Fruit fly (Drosophila melanogaster) whole organism, prepupa: ENCODE results near the gene CG11085.

ENCODE experiments used
- CG10669 ChIP-seq: fragments of 200-800 bp; sonication (Bioruptor generic); optimal IDR thresholded peaks from 3 replicates; lab custom pipeline; 2018; ENCODE audit warnings: missing biosample characterization, mild to moderate bottlenecking, missing genetic modification characterization, moderate library complexity
- CG11294 ChIP-seq: fragments of 200-800 bp; sonication (Bioruptor generic); IDR thresholded peaks from 2 replicates; pipeline ENCODE4 v1.3.6; 2022; ENCODE audit warnings: missing biosample characterization, missing genetic modification characterization
- CG11762 ChIP-seq: fragments of 200-800 bp; sonication (Bioruptor generic); optimal IDR thresholded peaks from 3 replicates; lab custom pipeline; 2016; ENCODE audit warnings: missing biosample characterization, missing genetic modification characterization; ENCODE audit not compliant: insufficient read depth
- CG1621 ChIP-seq: fragments of 200-800 bp; sonication (Bioruptor generic); optimal IDR thresholded peaks from 3 replicates; lab custom pipeline; 2018; ENCODE audit warnings: missing biosample characterization, mild to moderate bottlenecking, missing genetic modification characterization
- CG16779 ChIP-seq: fragments of 200-800 bp; sonication (Bioruptor generic); optimal IDR thresholded peaks from 3 replicates; lab custom pipeline; 2017; ENCODE audit warnings: missing biosample characterization, mild to moderate bottlenecking, missing genetic modification characterization
- CG32006 ChIP-seq: fragments of 200-800 bp; sonication (Bioruptor generic); optimal IDR thresholded peaks from 3 replicates; lab custom pipeline; 2017; ENCODE audit warnings: missing biosample characterization, mild to moderate bottlenecking, missing genetic modification characterization
- CG34406 ChIP-seq: fragments of 200-800 bp; sonication (Bioruptor generic); optimal IDR thresholded peaks from 3 replicates; lab custom pipeline; 2016; ENCODE audit warnings: missing biosample characterization, missing genetic modification characterization
- CG3919 ChIP-seq: fragments of 200-800 bp; sonication (Bioruptor generic); optimal IDR thresholded peaks from 3 replicates; lab custom pipeline; 2016; ENCODE audit warnings: missing biosample characterization, missing genetic modification characterization
- CG4318 ChIP-seq: fragments of 200-800 bp; sonication (Bioruptor generic); optimal IDR thresholded peaks from 3 replicates; lab custom pipeline; 2017; ENCODE audit warnings: missing biosample characterization, mild to moderate bottlenecking, missing genetic modification characterization
- CG6163 ChIP-seq: fragments of 200-800 bp; sonication (Bioruptor generic); IDR thresholded peaks from 3 replicates; pipeline ENCODE4 v1.3.6; 2022; ENCODE audit warnings: missing biosample characterization, missing genetic modification characterization
- CG6276 ChIP-seq: fragments of 200-800 bp; sonication (Bioruptor generic); optimal IDR thresholded peaks from 2 replicates; lab custom pipeline; 2017; ENCODE audit warnings: missing biosample characterization, mild to moderate bottlenecking, missing genetic modification characterization
- CG6808 ChIP-seq: fragments of 200-800 bp; sonication (Bioruptor generic); optimal IDR thresholded peaks from 3 replicates; lab custom pipeline; 2017; ENCODE audit warnings: missing biosample characterization, missing genetic modification characterization, mild to moderate bottlenecking, moderate library complexity, missing genetic modification reagents
- CG6854 ChIP-seq: fragments of 200-800 bp; sonication (Bioruptor generic); optimal IDR thresholded peaks from 2 replicates; lab custom pipeline; 2017; ENCODE audit warnings: missing biosample characterization, mild to moderate bottlenecking, missing genetic modification characterization
- CG7368 ChIP-seq: fragments of 200-800 bp; sonication (Bioruptor generic); optimal IDR thresholded peaks from 3 replicates; lab custom pipeline; 2016; ENCODE audit warnings: missing biosample characterization, missing genetic modification characterization
- CG8319 ChIP-seq: fragments of 200-800 bp; sonication (Bioruptor generic); optimal IDR thresholded peaks from 3 replicates; lab custom pipeline; 2016; ENCODE audit warnings: missing biosample characterization, missing genetic modification characterization
- CG9139 ChIP-seq: fragments of 200-800 bp; sonication (Bioruptor generic); optimal IDR thresholded peaks from 3 replicates; lab custom pipeline; 2017; ENCODE audit warnings: missing biosample characterization, mild to moderate bottlenecking, missing genetic modification characterization
- Eip75B ChIP-seq: fragments of 200-800 bp; sonication (Bioruptor generic); optimal IDR thresholded peaks from 3 replicates; lab custom pipeline; 2016; ENCODE audit warnings: missing biosample characterization, missing genetic modification characterization
- Eip78C ChIP-seq: fragments of 200-800 bp; sonication (Bioruptor generic); peaks from one replicate; lab custom pipeline; 2016; ENCODE audit warnings: missing biosample characterization, missing genetic modification characterization
- Eip93F ChIP-seq: fragments of 200-800 bp; sonication (Bioruptor generic); optimal IDR thresholded peaks from 2 replicates; lab custom pipeline; 2016; ENCODE audit warnings: missing biosample characterization, mild to moderate bottlenecking, missing genetic modification characterization
- Ets96B ChIP-seq: fragments of 200-800 bp; optimal IDR thresholded peaks from 2 replicates; lab custom pipeline; 2019; ENCODE audit warnings: missing biosample characterization, mild to moderate bottlenecking, missing genetic modification characterization, moderate library complexity
- Hr39 ChIP-seq: fragments of 200-800 bp; sonication (Bioruptor generic); optimal IDR thresholded peaks from 2 replicates; lab custom pipeline; 2016; ENCODE audit warnings: missing biosample characterization, missing genetic modification characterization
- Lpt ChIP-seq: fragments of 200-800 bp; sonication (Bioruptor generic); optimal IDR thresholded peaks from 3 replicates; lab custom pipeline; 2016; ENCODE audit warnings: missing biosample characterization, missing genetic modification characterization
- Met ChIP-seq: fragments of 200-800 bp; sonication (Bioruptor generic); optimal IDR thresholded peaks from 3 replicates; lab custom pipeline; 2016; ENCODE audit warnings: missing biosample characterization, missing genetic modification characterization
- OdsH ChIP-seq: fragments of 200-800 bp; sonication (Bioruptor generic); optimal IDR thresholded peaks from 3 replicates; lab custom pipeline; 2016; ENCODE audit warnings: missing biosample characterization, missing genetic modification characterization
- Sox102F ChIP-seq: fragments of 200-800 bp; sonication (Bioruptor generic); optimal IDR thresholded peaks from 2 replicates; lab custom pipeline; 2016; ENCODE audit warnings: missing biosample characterization, mild to moderate bottlenecking, missing genetic modification characterization
- Sox14 ChIP-seq: fragments of 200-800 bp; sonication (Bioruptor generic); optimal IDR thresholded peaks from 3 replicates; lab custom pipeline; 2016; ENCODE audit warnings: missing biosample characterization, missing genetic modification characterization
- achi ChIP-seq: fragments of 200-800 bp; sonication (Bioruptor generic); optimal IDR thresholded peaks from 3 replicates; lab custom pipeline; 2016; ENCODE audit warnings: missing biosample characterization, missing genetic modification characterization
- dac ChIP-seq: fragments of 200-800 bp; sonication (Bioruptor generic); optimal IDR thresholded peaks from 2 replicates; lab custom pipeline; 2017; ENCODE audit warnings: missing biosample characterization, mild to moderate bottlenecking, missing genetic modification characterization
- eg ChIP-seq: fragments of 200-800 bp; sonication (Bioruptor generic); IDR thresholded peaks from 3 replicates; pipeline ENCODE4 v1.3.6; 2022; ENCODE audit warnings: missing biosample characterization, missing genetic modification characterization
- esn ChIP-seq: fragments of 200-800 bp; sonication (Bioruptor generic); optimal IDR thresholded peaks from 2 replicates; lab custom pipeline; 2016; ENCODE audit warnings: missing biosample characterization, mild to moderate bottlenecking, missing genetic modification characterization, moderate library complexity
- fd59A ChIP-seq: fragments of 200-800 bp; sonication (Bioruptor generic); optimal IDR thresholded peaks from 2 replicates; lab custom pipeline; 2017; ENCODE audit warnings: missing biosample characterization, mild to moderate bottlenecking, missing genetic modification characterization, missing genetic modification reagents
- net ChIP-seq: fragments of 200-800 bp; sonication (Bioruptor generic); optimal IDR thresholded peaks from 3 replicates; lab custom pipeline; 2016; ENCODE audit warnings: missing biosample characterization, missing genetic modification characterization
- spab ChIP-seq: fragments of 200-800 bp; sonication (Bioruptor generic); optimal IDR thresholded peaks from 2 replicates; lab custom pipeline; 2017; ENCODE audit warnings: missing biosample characterization, mild to moderate bottlenecking, missing genetic modification characterization, missing genetic modification reagents
- ss ChIP-seq, 2 experiments: fragments of 200-800 bp; sonication (Bioruptor generic); optimal IDR thresholded peaks; 2 replicates in 1 of 2; 3 replicates in 1 of 2; lab custom pipeline; 2017 to 2018; ENCODE audit warnings: mild to moderate bottlenecking in 2 of 2, missing biosample characterization in 2 of 2, missing genetic modification characterization in 2 of 2, moderate library complexity in 1 of 2
- svp ChIP-seq: fragments of 200-800 bp; sonication (Bioruptor generic); peaks from one replicate; lab custom pipeline; 2016; ENCODE audit warnings: missing biosample characterization, missing genetic modification characterization
- topi ChIP-seq: fragments of 200-800 bp; sonication (Bioruptor generic); optimal IDR thresholded peaks from 3 replicates; lab custom pipeline; 2016; ENCODE audit warnings: missing biosample characterization, missing genetic modification characterization
- vri ChIP-seq: fragments of 200-800 bp; sonication (Bioruptor generic); optimal IDR thresholded peaks from 3 replicates; lab custom pipeline; 2016; ENCODE audit warnings: missing biosample characterization, mild to moderate bottlenecking, missing genetic modification characterization

Gene CG11085

dm6 chrX:12579506-12579999 is 36.6 kb upstream of the CG11085 start (continued):
- TF ChIP-seq ss (GFP tag; optimal IDR thresholded peaks at IDR 0.05; lab: Kevin White, UChicago) (peak; percentile 73 to 96), CG6854 (GFP tag; lab: Kevin White, UChicago) (peak; percentile 96), achi (GFP tag; lab: Kevin White, UChicago) (peak; percentile 97), CG6276 (peak; percentile 98), Eip93F (GFP tag; lab: Kevin White, UChicago) (peak; percentile 93), CG9139 (peak; percentile 92), CG34406 (GFP tag; lab: Kevin White, UChicago) (peak; percentile 98), CG10669 (GFP tag; lab: Kevin White, UChicago) (peak; percentile 98), CG6163 (GFP tag; lab: Robert Waterston, UW) (peak; percentile 93), Sox102F (peak; percentile 99), Ets96B (tag; lab: Kevin White, UChicago) (peak; percentile 97), CG11294 (peak; percentile 95), vri (GFP tag; lab: Kevin White, UChicago) (peak; percentile 92), fd59A (peak; percentile 97), CG1621 (tag; lab: Kevin White, UChicago) (peak; percentile 95), CG4318 (GFP tag; lab: Kevin White, UChicago) (peak; percentile 99), CG3919 (GFP tag; lab: Kevin White, UChicago) (peak; percentile 97)
- TF ChIP-seq, all 60 proteins: peak for 60

dm6 chrX:12580040-12580497 is 36.0 kb upstream of the CG11085 start:
- TF ChIP-seq CG9139 (no peak), Hr39 (no peak), CG11762 (no peak), CG4318 (GFP tag; lab: Kevin White, UChicago) (no peak), topi (GFP tag; lab: Kevin White, UChicago) (no peak), Eip75B (GFP tag; lab: Kevin White, UChicago) (no peak), eg (GFP tag; lab: Robert Waterston, UW) (no peak), CG32006 (no peak), Sox14 (no peak), esn (GFP tag; lab: Kevin White, UChicago) (no peak), CG7368 (GFP tag; lab: Kevin White, UChicago) (no peak), ss (GFP tag; optimal IDR thresholded peaks at IDR 0.05; lab: Kevin White, UChicago) (peak; percentile 22 to 65), spab (no peak), CG16779 (no peak), achi (GFP tag; lab: Kevin White, UChicago) (no peak), net (no peak), CG6163 (GFP tag; lab: Robert Waterston, UW) (peak; percentile 73), OdsH (GFP tag; lab: Kevin White, UChicago) (no peak), vri (GFP tag; lab: Kevin White, UChicago) (peak; percentile 86), Lpt (GFP tag; lab: Kevin White, UChicago) (no peak), Eip78C (GFP tag; lab: Kevin White, UChicago) (peak; percentile 13), CG6854 (GFP tag; lab: Kevin White, UChicago) (no peak), Met (GFP tag; lab: Kevin White, UChicago) (no peak), Sox102F (no peak), dac (no peak), CG6808 (GFP tag; lab: Kevin White, UChicago) (no peak), CG3919 (GFP tag; lab: Kevin White, UChicago) (no peak), CG10669 (GFP tag; lab: Kevin White, UChicago) (no peak), CG8319 (GFP tag; lab: Kevin White, UChicago) (no peak), svp (GFP tag; lab: Kevin White, UChicago) (no peak)
